Worm (Caenorhabditis elegans): ENCODE data around the gene C16C8.16.
A peak's percentile ranks its signal among the peaks of the same experiment; 100 is the strongest.

ce11 chrII:3482231-3482630, 36.7 kb downstream of the C16C8.16 start, which contains the start of gene smu-2:
- no peak for TF ChIP-seq pha-4 (tag; optimal IDR thresholded peaks at IDR 0.05)
- no peak for TF ChIP-seq jun-1 (tag; optimal IDR thresholded peaks at IDR 0.05)
- TF ChIP-seq egl-27 (tag; optimal IDR thresholded peaks at IDR 0.05) = no peak
- TF ChIP-seq nfya-1 (tag; optimal IDR thresholded peaks at IDR 0.05; ENCODE audit: insufficient read depth) = peak; percentile 55
- no peak for TF ChIP-seq aly-2 (tag; optimal IDR thresholded peaks at IDR 0.05)
- no peak for TF ChIP-seq nhr-67 (tag; optimal IDR thresholded peaks at IDR 0.05)
- TF ChIP-seq fkh-10 (GFP tag; optimal IDR thresholded peaks at IDR 0.05) = peak; percentile 17
- no peak for TF ChIP-seq nhr-12 (tag; optimal IDR thresholded peaks at IDR 0.05)
- TF ChIP-seq elt-1 (tag; optimal IDR thresholded peaks at IDR 0.05) = no peak
- TF ChIP-seq R02D3.7 (tag; optimal IDR thresholded peaks at IDR 0.05) = peak; percentile 1
- peak; percentile 69 for TF ChIP-seq egl-5 (tag; optimal IDR thresholded peaks at IDR 0.05)
- TF ChIP-seq ceh-16 (tag; optimal IDR thresholded peaks at IDR 0.05) = no peak
